Worm (Caenorhabditis elegans): ENCODE data around the gene C04C3.6.

ce11 chrIV:3418741-3419140, 3.7 kb downstream of the C04C3.6 start:
- TF ChIP-seq lin-13 (tag; optimal IDR thresholded peaks at IDR 0.05) (no peak), pha-4 (tag; optimal IDR thresholded peaks at IDR 0.05) (no peak), snpc-4 (tag; optimal IDR thresholded peaks at IDR 0.05) (no peak), tbx-8 (GFP tag; optimal IDR thresholded peaks at IDR 0.05) (no peak), elt-1 (tag; optimal IDR thresholded peaks at IDR 0.05; ENCODE audit: borderline replicate concordance, insufficient read depth) (no peak), nhr-76 (tag; optimal IDR thresholded peaks at IDR 0.05) (no peak)

All from whole organism, mixed stage, embryonic.